Worm (Caenorhabditis elegans): ENCODE measurements around the gene F14D2.7.

DNA sequence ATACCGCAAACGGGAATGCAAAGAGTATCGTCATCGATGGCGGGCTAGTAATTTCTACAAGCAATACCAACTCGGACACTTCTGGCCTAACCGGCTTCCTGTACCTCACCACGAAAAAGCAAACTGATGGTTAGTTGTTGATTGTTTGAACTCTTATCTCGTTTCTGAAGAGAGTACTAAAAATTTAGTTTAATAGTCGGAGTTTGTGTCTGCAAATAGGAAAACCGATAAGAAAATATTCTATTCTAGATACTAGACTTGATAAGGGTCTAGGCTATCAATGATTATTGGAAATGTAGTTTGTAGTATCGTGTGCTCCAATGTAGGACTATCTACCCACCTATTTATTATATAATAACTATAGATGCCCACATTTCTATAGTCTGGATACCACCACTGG lies 19.6 kb downstream of the F14D2.7 start:
- TF ChIP-seq dmd-9 (GFP tag; IDR thresholded peaks at IDR 0.05) (no peak), nhr-42 (GFP tag; IDR thresholded peaks at IDR 0.05) (no peak), ztf-11 (tag; optimal IDR thresholded peaks at IDR 0.05) (no peak), lin-13 (GFP tag; optimal IDR thresholded peaks at IDR 0.05) (no peak), hlh-30 (tag; optimal IDR thresholded peaks at IDR 0.05; ENCODE audit: insufficient read depth) (no peak), dmd-8 (GFP tag; IDR thresholded peaks at IDR 0.05) (no peak), nhr-237 (tag; optimal IDR thresholded peaks at IDR 0.05) (no peak), lsy-2 (tag; optimal IDR thresholded peaks at IDR 0.05) (no peak), duxl-1 (tag; optimal IDR thresholded peaks at IDR 0.05; ENCODE audit: poor library complexity) (no peak), mxl-2 (GFP tag; conservative IDR thresholded peaks at IDR 0.05) (no peak), zfp-3 (GFP tag; conservative IDR thresholded peaks at IDR 0.05) (no peak), mep-1 (tag; optimal IDR thresholded peaks at IDR 0.05) (no peak), zag-1 (tag; optimal IDR thresholded peaks at IDR 0.05) (no peak)

Data from whole organism, L4 larva.